Worm (Caenorhabditis elegans) whole organism, L1 larva: ENCODE measurements around the gene srsx-13.

Experiments used
- F16B12.6 ChIP-seq: fragments of 150-350 bp; optimal IDR thresholded peaks from 2 replicates; lab custom pipeline; 2014; ENCODE audit warnings: missing biosample characterization, missing genetic modification characterization
- alr-1 ChIP-seq: fragments of 200-800 bp; sonication (Bioruptor generic); optimal IDR thresholded peaks from 2 replicates; lab custom pipeline; 2018; ENCODE audit warnings: borderline replicate concordance, mild to moderate bottlenecking, missing genetic modification characterization, missing compliant biosample characterization
- ama-1 ChIP-seq: fragments of 150-350 bp; optimal IDR thresholded peaks from 2 replicates; lab custom pipeline; 2014
- ceh-63 ChIP-seq: fragments of 200-800 bp; sonication (Bioruptor generic); optimal IDR thresholded peaks from 2 replicates; lab custom pipeline; 2018; ENCODE audit warnings: mild to moderate bottlenecking, missing genetic modification characterization, missing compliant biosample characterization
- ceh-82 ChIP-seq, 3 experiments: fragments of 150-350 bp in 1 of 3; sonication (generic microtip) in 2 of 3; optimal IDR thresholded peaks; 2 replicates each; lab custom pipeline; 2014 to 2017; ENCODE audit warnings: missing biosample characterization in 3 of 3, missing genetic modification characterization in 3 of 3
- ces-1 ChIP-seq: fragments of 150-350 bp; optimal IDR thresholded peaks from 2 replicates; lab custom pipeline; 2014; ENCODE audit warnings: missing biosample characterization, missing genetic modification reagents, missing genetic modification characterization
- dpl-1 ChIP-seq, 3 experiments: fragments of 150-350 bp in 2 of 3; sonication (generic microtip) in 1 of 3; optimal IDR thresholded peaks; 2 replicates each; lab custom pipeline; 2014 to 2017; ENCODE audit warnings: missing biosample characterization in 3 of 3, missing genetic modification characterization in 3 of 3, missing genetic modification reagents in 3 of 3
- efl-3 ChIP-seq: fragments of 200-800 bp; sonication (Bioruptor generic); optimal IDR thresholded peaks from 2 replicates; lab custom pipeline; 2018; ENCODE audit warnings: mild to moderate bottlenecking, missing genetic modification characterization, missing compliant biosample characterization
- egl-13 ChIP-seq: sonication (generic microtip); optimal IDR thresholded peaks from 2 replicates; lab custom pipeline; 2016; ENCODE audit warnings: missing genotype, missing genetic modification reagents, missing genetic modification characterization, missing compliant biosample characterization
- elt-2 ChIP-seq: sonication (generic microtip); optimal IDR thresholded peaks from 2 replicates; lab custom pipeline; 2016; ENCODE audit warnings: missing genetic modification characterization, mild to moderate bottlenecking, inconsistent platforms, missing compliant biosample characterization, missing genetic modification reagents
- fkh-8 ChIP-seq: sonication (generic microtip); optimal IDR thresholded peaks from 2 replicates; lab custom pipeline; 2016; ENCODE audit warnings: mild to moderate bottlenecking, missing genetic modification characterization, missing compliant biosample characterization
- hlh-17 ChIP-seq: fragments of 200-800 bp; sonication (Bioruptor generic); optimal IDR thresholded peaks from 2 replicates; lab custom pipeline; 2018; ENCODE audit warnings: missing genetic modification characterization, mild to moderate bottlenecking, missing compliant biosample characterization, moderate library complexity, borderline replicate concordance
- hpl-2 ChIP-seq: fragments of 150-350 bp; optimal IDR thresholded peaks from 2 replicates; lab custom pipeline; 2014; ENCODE audit warnings: missing biosample characterization, missing genetic modification reagents, missing genetic modification characterization
- irx-1 ChIP-seq: sonication (generic microtip); optimal IDR thresholded peaks from 2 replicates; lab custom pipeline; 2016; ENCODE audit warnings: missing genetic modification characterization, missing compliant biosample characterization
- lin-13 ChIP-seq: fragments of 150-350 bp; optimal IDR thresholded peaks from 2 replicates; lab custom pipeline; 2014; ENCODE audit warnings: missing biosample characterization, missing genetic modification reagents, missing genetic modification characterization
- lin-15B ChIP-seq: fragments of 150-350 bp; sonication (generic microtip); optimal IDR thresholded peaks from 3 replicates; lab custom pipeline; 2014; ENCODE audit warnings: missing biosample characterization, missing genetic modification characterization
- lir-3 ChIP-seq: sonication (generic microtip); optimal IDR thresholded peaks from 2 replicates; lab custom pipeline; 2016; ENCODE audit warnings: mild to moderate bottlenecking, missing genetic modification characterization, moderate library complexity, missing compliant biosample characterization; ENCODE audit not compliant: poor library complexity
- mdl-1 ChIP-seq, 2 experiments: fragments of 150-350 bp; optimal IDR thresholded peaks; 2 replicates each; lab custom pipeline; 2014 to 2017; ENCODE audit warnings: missing biosample characterization in 2 of 2, missing genetic modification characterization in 2 of 2, inconsistent platforms in 1 of 2
- nhr-12 ChIP-seq: sonication (generic microtip); optimal IDR thresholded peaks from 2 replicates; lab custom pipeline; 2017; ENCODE audit warnings: missing biosample characterization, missing genetic modification characterization
- nhr-237 ChIP-seq: fragments of 150-350 bp; optimal IDR thresholded peaks from 2 replicates; lab custom pipeline; 2014; ENCODE audit warnings: missing biosample characterization, missing genetic modification characterization
- nhr-47 ChIP-seq: sonication (generic microtip); optimal IDR thresholded peaks from 2 replicates; lab custom pipeline; 2016; ENCODE audit warnings: mild to moderate bottlenecking, missing genetic modification characterization, moderate library complexity, missing compliant biosample characterization
- nhr-71 ChIP-seq: sonication (generic microtip); optimal IDR thresholded peaks from 2 replicates; lab custom pipeline; 2016; ENCODE audit warnings: mild to moderate bottlenecking, missing genetic modification characterization, moderate library complexity, missing compliant biosample characterization
- nhr-77 ChIP-seq: fragments of 150-350 bp; optimal IDR thresholded peaks from 2 replicates; lab custom pipeline; 2014; ENCODE audit warnings: missing biosample characterization, missing genetic modification characterization
- pqm-1 ChIP-seq: sonication (generic microtip); optimal IDR thresholded peaks from 3 replicates; lab custom pipeline; 2017; ENCODE audit warnings: missing biosample characterization, missing genetic modification characterization
- snpc-4 ChIP-seq: fragments of 150-350 bp; optimal IDR thresholded peaks from 2 replicates; lab custom pipeline; 2014; ENCODE audit warnings: missing biosample characterization, missing genetic modification characterization
- snu-23 ChIP-seq: sonication (generic microtip); optimal IDR thresholded peaks from 2 replicates; lab custom pipeline; 2016; ENCODE audit warnings: missing genetic modification characterization, missing compliant biosample characterization
- sox-4 ChIP-seq: sonication (generic microtip); optimal IDR thresholded peaks from 2 replicates; lab custom pipeline; 2016; ENCODE audit warnings: missing genetic modification characterization, missing compliant biosample characterization
- sup-37 ChIP-seq: fragments of 200-800 bp; sonication (Bioruptor generic); optimal IDR thresholded peaks from 2 replicates; lab custom pipeline; 2018; ENCODE audit warnings: mild to moderate bottlenecking, missing genetic modification characterization, missing compliant biosample characterization
- swsn-7 ChIP-seq: sonication (generic microtip); optimal IDR thresholded peaks from 2 replicates; lab custom pipeline; 2016; ENCODE audit warnings: missing genetic modification characterization, missing compliant biosample characterization
- tlp-1 ChIP-seq: fragments of 150-350 bp; optimal IDR thresholded peaks from 2 replicates; lab custom pipeline; 2014; ENCODE audit warnings: missing biosample characterization, missing genetic modification characterization
- unc-130 ChIP-seq: fragments of 150-350 bp; optimal IDR thresholded peaks from 2 replicates; lab custom pipeline; 2017; ENCODE audit warnings: missing biosample characterization, missing genetic modification characterization, inconsistent platforms
- unc-30 ChIP-seq: sonication (generic microtip); optimal IDR thresholded peaks from 2 replicates; lab custom pipeline; 2017; ENCODE audit warnings: missing biosample characterization, missing genetic modification characterization
- unc-62 ChIP-seq: fragments of 150-350 bp; optimal IDR thresholded peaks from 2 replicates; lab custom pipeline; 2014; ENCODE audit warnings: missing biosample characterization, missing genetic modification reagents, missing genetic modification characterization
- unc-86 ChIP-seq: sonication (generic microtip); optimal IDR thresholded peaks from 2 replicates; lab custom pipeline; 2016; ENCODE audit warnings: missing genetic modification characterization, missing compliant biosample characterization
- ztf-11 ChIP-seq, 2 experiments: sonication (generic microtip); optimal IDR thresholded peaks; 2 replicates each; lab custom pipeline; 2016 to 2017; ENCODE audit warnings: missing genetic modification characterization in 2 of 2, missing biosample characterization in 1 of 2, missing compliant biosample characterization in 1 of 2

The srsx-13 gene

ce11 chrV:5016728-5017127, 33.7 kb upstream of the srsx-13 start:
- no peak for TF ChIP-seq unc-130 (tag; lab: Kevin White, UChicago)
- peak; percentile 45 for TF ChIP-seq nhr-237
- TF ChIP-seq nhr-71 = peak; percentile 61
- peak; percentile 77 for TF ChIP-seq fkh-8 (tag; lab: Kevin White, UChicago)
- no peak for TF ChIP-seq hlh-17 (GFP tag; lab: Kevin White, UChicago)

ce11 chrV:5012193-5012853, 29.3 kb upstream of the srsx-13 start, which contains the start of gene srr-6:
srr-6 (plus strand) TSS chrV:5012803.
- no peak for TF ChIP-seq mdl-1 (tag; optimal IDR thresholded peaks at IDR 0.05; lab: Kevin White, UChicago)
- TF ChIP-seq elt-2 (tag; lab: Kevin White, UChicago) = peak; percentile 47
- TF ChIP-seq, all 84 proteins: peak for 1

ce11 chrV:5001386-5001785, 18.4 kb upstream of the srsx-13 start, which contains the start of gene srr-8:
srr-8 (plus strand) TSS chrV:5001686.
- TF ChIP-seq ztf-11 (tag; optimal IDR thresholded peaks at IDR 0.05; lab: Kevin White, UChicago) (no peak), egl-13 (no peak), lin-13 (GFP tag; lab: Kevin White, UChicago) (no peak), dpl-1 (GFP tag; optimal IDR thresholded peaks at IDR 0.05; lab: Kevin White, UChicago) (no peak), unc-86 (tag; lab: Kevin White, UChicago) (no peak), snpc-4 (tag; lab: Kevin White, UChicago) (no peak), unc-30 (tag; lab: Kevin White, UChicago) (no peak), tlp-1 (tag; lab: Kevin White, UChicago) (no peak), ceh-63 (no peak), sup-37 (GFP tag; lab: Kevin White, UChicago) (no peak), ama-1 (no peak), nhr-47 (tag; lab: Kevin White, UChicago) (no peak)

ce11 chrV:5000406-5000805, 17.4 kb upstream of the srsx-13 start, which contains the start of gene ugt-7:
ugt-7 (minus strand) TSS chrV:5000566.
- TF ChIP-seq nhr-77 (no peak), ceh-63 (no peak), pqm-1 (no peak), swsn-7 (tag; lab: Kevin White, UChicago) (no peak), ces-1 (no peak), efl-3 (GFP tag; lab: Kevin White, UChicago) (no peak), elt-2 (tag; lab: Kevin White, UChicago) (peak; percentile 48), hpl-2 (no peak), alr-1 (tag; lab: Kevin White, UChicago) (no peak)

ce11 chrV:4995155-4995554, 12.2 kb upstream of the srsx-13 start, which contains the start of gene ncx-9:
ncx-9 (minus strand) TSS chrV:4995255.
- no peak for TF ChIP-seq lin-15B
- no peak for TF ChIP-seq nhr-12 (tag; lab: Kevin White, UChicago)
- TF ChIP-seq ceh-82 (tag; optimal IDR thresholded peaks at IDR 0.05; lab: Kevin White, UChicago) = no peak
- no peak for TF ChIP-seq unc-62 (GFP tag; lab: Kevin White, UChicago)
- TF ChIP-seq mdl-1 (tag; optimal IDR thresholded peaks at IDR 0.05; lab: Kevin White, UChicago) = no peak
- TF ChIP-seq swsn-7 (tag; lab: Kevin White, UChicago) = no peak
- no peak for TF ChIP-seq sox-4 (tag; lab: Kevin White, UChicago)
- no peak for TF ChIP-seq lir-3
- TF ChIP-seq F16B12.6 (tag; lab: Kevin White, UChicago) = no peak
- TF ChIP-seq snu-23 (GFP tag; lab: Kevin White, UChicago) = no peak
- no peak for TF ChIP-seq irx-1 (tag; lab: Kevin White, UChicago)
